Worm (Caenorhabditis elegans): ENCODE data around the gene fbxc-18.
"Not testable (repeated sequence)": the region's sequence is repeated elsewhere in the genome, so short reads cannot be mapped to it uniquely, and the experiment has no call there.

fbxc-18 gene

DNA sequence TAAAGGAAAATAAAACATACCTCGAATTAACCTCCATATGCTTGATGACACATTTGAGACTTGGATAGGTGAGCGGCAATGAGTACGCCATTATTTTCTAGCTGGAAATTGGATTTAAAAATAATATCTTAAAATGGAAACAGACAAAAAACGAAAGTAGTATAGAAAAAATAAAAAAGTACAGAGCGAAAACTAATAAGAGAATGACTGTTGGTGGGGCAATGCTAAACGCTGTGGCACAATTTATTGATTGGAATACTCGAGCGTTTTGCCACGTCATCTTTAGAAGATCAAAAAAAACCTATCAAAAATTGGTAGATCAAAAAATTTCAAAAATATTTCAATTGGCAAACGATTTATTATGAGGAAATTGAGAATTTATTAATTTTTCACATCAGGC is 18.8 kb downstream of the fbxc-18 start, which contains the start of gene fbxc-32:
Gene fbxc-32, minus strand, starts transcription at position 101 of the 400 bp plus-strand sequence.
- TF ChIP-seq ref-1 (GFP tag; conservative IDR thresholded peaks at IDR 0.05) = no peak

DNA sequence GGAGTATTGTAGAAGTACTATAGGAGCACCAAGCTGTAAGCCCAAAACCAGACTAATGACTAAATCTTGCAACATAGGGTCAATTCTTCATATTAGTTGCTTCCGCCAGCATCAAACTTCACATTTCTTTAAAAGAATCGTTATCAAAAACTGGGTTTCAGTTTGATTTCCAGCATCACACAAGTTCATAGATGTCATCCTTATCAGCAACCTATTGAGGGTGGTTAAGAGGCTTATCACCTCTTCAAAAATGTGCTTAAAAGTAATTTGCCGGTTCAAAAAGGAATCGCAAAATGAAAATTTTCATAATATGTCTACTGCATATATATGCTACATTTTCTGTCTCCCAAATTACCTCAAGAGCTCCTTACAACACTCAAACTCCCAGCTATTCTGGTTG is 23.1 kb downstream of the fbxc-18 start, which contains the start of gene clec-43:
Gene clec-43, plus strand, starts transcription at position 294 of the 400 bp plus-strand sequence.
- no peak for TF ChIP-seq klf-2 (GFP tag; conservative IDR thresholded peaks at IDR 0.05)
- no peak for TF ChIP-seq T22C8.4 (GFP tag; IDR thresholded peaks at IDR 0.05)
- no peak for TF ChIP-seq flt-1 (GFP tag; IDR thresholded peaks at IDR 0.05)
- TF ChIP-seq ref-1 (GFP tag; conservative IDR thresholded peaks at IDR 0.05) = no peak
- TF ChIP-seq med-1 (GFP tag; optimal IDR thresholded peaks at IDR 0.05; ENCODE audit: insufficient read depth) = no peak
- TF ChIP-seq ztf-29 (GFP tag; IDR thresholded peaks at IDR 0.05) = no peak

DNA sequence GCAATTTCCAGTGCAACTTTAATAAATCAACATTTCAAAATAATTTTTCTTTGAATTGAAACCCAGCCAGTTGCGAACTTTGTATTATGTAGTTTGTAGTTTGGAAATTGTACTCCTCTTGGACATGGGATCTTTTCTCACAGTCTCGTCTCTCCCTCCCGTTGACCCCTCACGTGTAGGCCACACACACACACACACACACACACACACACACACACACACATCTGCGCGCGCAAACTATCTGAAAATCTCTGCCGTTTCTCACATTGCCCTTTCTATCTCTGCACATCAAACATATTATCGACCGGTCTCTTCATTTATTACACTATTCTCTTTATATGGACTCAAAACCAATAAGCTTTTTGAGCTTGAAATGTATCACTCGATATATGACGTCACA is 26.1 kb downstream of the fbxc-18 start, which contains the start of gene fbxc-36:
Gene fbxc-36, plus strand, starts transcription at position 205 of the 400 bp plus-strand sequence.
- TF ChIP-seq T22C8.4 (GFP tag; IDR thresholded peaks at IDR 0.05) (no peak), klf-2 (GFP tag; conservative IDR thresholded peaks at IDR 0.05) (no peak), ztf-29 (GFP tag; IDR thresholded peaks at IDR 0.05) (no peak), ztf-23 (GFP tag; IDR thresholded peaks at IDR 0.05) (no peak), cog-1 (tag; optimal IDR thresholded peaks at IDR 0.05) (no peak), flt-1 (GFP tag; IDR thresholded peaks at IDR 0.05) (no peak), tab-1 (GFP tag; IDR thresholded peaks at IDR 0.05) (no peak), ref-1 (GFP tag; conservative IDR thresholded peaks at IDR 0.05) (no peak), med-1 (GFP tag; optimal IDR thresholded peaks at IDR 0.05; ENCODE audit: insufficient read depth) (no peak)

DNA sequence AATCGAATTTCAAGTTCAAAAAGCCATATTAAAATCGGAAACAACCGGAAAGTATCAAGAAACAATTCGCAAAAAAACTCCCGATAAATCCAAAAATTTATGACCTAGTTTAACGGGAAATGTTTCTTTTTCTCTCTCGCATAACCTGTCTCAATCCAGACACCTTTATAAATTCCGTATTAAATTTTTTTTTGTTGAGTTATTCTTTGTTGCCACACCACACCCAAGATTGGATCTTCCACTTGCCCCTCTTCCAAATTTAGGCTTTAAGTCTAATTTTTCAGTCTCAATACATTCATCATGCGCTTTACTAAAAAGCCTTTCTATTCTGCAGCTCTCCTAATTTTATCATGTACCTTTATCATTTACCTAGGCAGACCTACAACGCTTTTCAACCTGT is 28.3 kb downstream of the fbxc-18 start, which contains the start of gene R07C3.3:
Gene R07C3.3, plus strand, starts transcription at position 301 of the 400 bp plus-strand sequence.
- TF ChIP-seq med-1 (GFP tag; optimal IDR thresholded peaks at IDR 0.05; ENCODE audit: insufficient read depth) = no peak
- no peak for TF ChIP-seq tab-1 (GFP tag; IDR thresholded peaks at IDR 0.05)
- TF ChIP-seq cog-1 (tag; optimal IDR thresholded peaks at IDR 0.05) = no peak
- no peak for TF ChIP-seq ref-1 (GFP tag; conservative IDR thresholded peaks at IDR 0.05)
- TF ChIP-seq klf-2 (GFP tag; conservative IDR thresholded peaks at IDR 0.05) = no peak
- no peak for TF ChIP-seq flt-1 (GFP tag; IDR thresholded peaks at IDR 0.05)
- TF ChIP-seq T22C8.4 (GFP tag; IDR thresholded peaks at IDR 0.05) = no peak
- no peak for TF ChIP-seq ztf-23 (GFP tag; IDR thresholded peaks at IDR 0.05)

DNA sequence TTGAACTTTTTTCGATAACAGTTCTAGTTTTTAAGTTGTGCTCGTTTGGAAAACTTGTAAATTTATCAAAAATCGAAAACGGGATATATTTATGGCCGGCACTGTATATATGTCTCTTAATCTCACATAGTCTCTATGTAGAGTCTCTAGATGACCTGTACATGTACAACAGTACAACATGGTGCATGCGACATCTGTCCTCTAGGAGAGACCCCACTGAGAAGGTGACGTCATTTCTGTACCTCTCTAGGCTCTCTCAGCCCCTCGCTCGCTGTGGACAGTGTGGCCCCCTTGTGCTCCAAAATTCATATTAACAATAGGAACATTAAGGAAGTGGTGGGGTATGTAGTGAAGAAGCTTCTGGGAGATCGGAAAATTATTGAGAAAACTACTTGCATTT is 29.6 kb downstream of the fbxc-18 start:
- TF ChIP-seq cog-1 (tag; optimal IDR thresholded peaks at IDR 0.05) = no peak
- no peak for TF ChIP-seq T22C8.4 (GFP tag; IDR thresholded peaks at IDR 0.05)
- peak; percentile 54; the same call in 1 of the 2 replicates for TF ChIP-seq flt-1 (GFP tag; IDR thresholded peaks at IDR 0.05)
- no peak for TF ChIP-seq ztf-23 (GFP tag; IDR thresholded peaks at IDR 0.05)

DNA sequence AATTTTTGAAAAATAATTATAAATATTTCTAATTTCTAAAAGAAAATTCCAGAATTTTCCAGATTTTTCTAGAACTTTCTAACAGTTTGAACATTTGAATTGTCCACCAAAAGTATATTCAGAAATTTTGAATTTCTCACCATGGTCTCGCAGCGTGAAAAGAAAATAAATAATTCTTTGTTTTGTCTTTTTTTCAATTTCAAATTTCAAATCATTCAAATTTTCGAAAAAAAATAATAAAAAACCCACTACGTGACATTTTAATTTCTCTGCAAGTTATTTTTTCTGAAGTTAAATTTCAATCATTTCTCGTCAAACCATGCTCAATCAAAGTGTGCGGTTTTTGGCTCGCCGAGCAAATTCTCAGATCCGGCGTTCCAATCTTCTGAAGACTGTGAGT is 34.1 kb downstream of the fbxc-18 start, which contains the start of gene acs-15:
Gene acs-15, plus strand, starts transcription at position 301 of the 400 bp plus-strand sequence.
- TF ChIP-seq flt-1 (GFP tag; IDR thresholded peaks at IDR 0.05) (no peak), klf-2 (GFP tag; conservative IDR thresholded peaks at IDR 0.05) (no peak), tab-1 (GFP tag; IDR thresholded peaks at IDR 0.05) (no peak), ztf-29 (GFP tag; IDR thresholded peaks at IDR 0.05) (no peak), ztf-23 (GFP tag; IDR thresholded peaks at IDR 0.05) (no peak), med-1 (GFP tag; optimal IDR thresholded peaks at IDR 0.05; ENCODE audit: insufficient read depth) (no peak), cog-1 (tag; optimal IDR thresholded peaks at IDR 0.05) (no peak), ref-1 (GFP tag; conservative IDR thresholded peaks at IDR 0.05) (no peak), T22C8.4 (GFP tag; IDR thresholded peaks at IDR 0.05) (no peak)

DNA sequence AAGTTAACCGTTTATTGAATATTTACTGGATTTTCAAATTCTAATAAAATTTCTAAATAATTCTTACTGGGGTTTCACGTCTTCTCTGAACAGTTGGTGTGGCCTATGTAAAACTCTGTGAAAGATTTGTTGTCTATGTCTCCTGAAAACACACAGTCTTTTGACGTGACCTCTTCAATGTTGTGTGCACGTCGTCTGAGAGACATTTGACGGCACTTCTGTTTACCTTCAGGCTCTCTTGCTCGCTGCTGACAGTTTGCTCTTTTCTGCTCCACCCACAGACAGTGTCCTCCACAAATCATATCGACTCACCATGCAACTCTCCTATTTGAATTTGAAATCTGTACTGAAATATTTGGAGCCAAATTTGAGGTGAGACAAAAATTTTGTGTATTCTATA is 36.0 kb downstream of the fbxc-18 start, which contains the start of gene fbxc-34:
Gene fbxc-34, plus strand, starts transcription at position 301 of the 400 bp plus-strand sequence.
- not testable (repeated sequence) for TF ChIP-seq ztf-23 (GFP tag; IDR thresholded peaks at IDR 0.05); tab-1 (GFP tag; IDR thresholded peaks at IDR 0.05); cog-1 (tag; optimal IDR thresholded peaks at IDR 0.05)

DNA sequence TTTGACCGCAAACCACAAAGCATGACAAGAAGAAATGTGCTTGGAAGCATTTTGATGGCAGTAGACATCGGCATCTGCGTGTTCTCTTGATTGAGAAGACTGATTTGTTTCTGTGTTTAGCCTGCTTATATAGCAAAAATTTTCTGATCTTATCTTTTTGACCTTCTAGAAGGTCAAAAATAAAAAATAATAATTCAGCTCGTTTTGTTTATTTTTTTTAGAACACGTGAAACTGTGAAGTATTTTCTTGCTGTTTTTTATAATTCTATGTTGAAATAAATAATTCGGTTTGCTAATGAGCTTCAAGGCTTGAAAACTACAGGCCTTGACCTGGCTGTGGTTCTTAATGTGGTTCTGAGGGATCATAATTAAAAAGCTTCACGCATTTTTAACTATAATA is 39.5 kb downstream of the fbxc-18 start, which contains the start of gene R07C3.13:
Gene R07C3.13, minus strand, starts transcription at position 101 of the 400 bp plus-strand sequence.
- TF ChIP-seq T22C8.4 (GFP tag; IDR thresholded peaks at IDR 0.05) = no peak
- no peak for TF ChIP-seq ztf-29 (GFP tag; IDR thresholded peaks at IDR 0.05)
- TF ChIP-seq med-1 (GFP tag; optimal IDR thresholded peaks at IDR 0.05; ENCODE audit: insufficient read depth) = no peak
- TF ChIP-seq cog-1 (tag; optimal IDR thresholded peaks at IDR 0.05) = no peak
- TF ChIP-seq klf-2 (GFP tag; conservative IDR thresholded peaks at IDR 0.05) = no peak
- no peak for TF ChIP-seq ztf-23 (GFP tag; IDR thresholded peaks at IDR 0.05)
- no peak for TF ChIP-seq ref-1 (GFP tag; conservative IDR thresholded peaks at IDR 0.05)
- no peak for TF ChIP-seq flt-1 (GFP tag; IDR thresholded peaks at IDR 0.05)
- TF ChIP-seq tab-1 (GFP tag; IDR thresholded peaks at IDR 0.05) = no peak

DNA sequence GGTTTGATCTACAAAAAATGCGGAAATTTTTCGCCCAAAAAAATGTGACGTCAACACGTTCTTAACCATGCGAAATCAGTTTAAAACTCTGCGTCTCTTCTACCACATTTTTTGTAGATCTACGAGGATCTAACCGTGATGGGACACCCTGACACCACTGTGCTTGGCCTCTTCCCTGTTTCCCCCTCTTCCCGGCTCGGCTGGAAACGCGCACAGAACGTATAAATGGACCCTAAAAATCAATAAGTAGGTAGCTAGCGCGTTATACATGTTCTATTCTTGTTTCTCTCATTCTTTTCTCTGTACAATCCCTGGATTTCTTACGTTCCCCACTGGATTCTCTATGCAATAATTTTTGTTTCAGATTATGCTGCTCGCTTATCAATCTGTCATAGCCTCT is 43.3 kb downstream of the fbxc-18 start, which contains the start of gene fbxc-28:
Gene fbxc-28, plus strand, starts transcription at position 301 of the 400 bp plus-strand sequence.
- TF ChIP-seq ztf-23 (GFP tag; IDR thresholded peaks at IDR 0.05) = no peak
- no peak for TF ChIP-seq klf-2 (GFP tag; conservative IDR thresholded peaks at IDR 0.05)
- TF ChIP-seq cog-1 (tag; optimal IDR thresholded peaks at IDR 0.05) = no peak
- no peak for TF ChIP-seq tab-1 (GFP tag; IDR thresholded peaks at IDR 0.05)
- TF ChIP-seq med-1 (GFP tag; optimal IDR thresholded peaks at IDR 0.05; ENCODE audit: insufficient read depth) = no peak
- TF ChIP-seq ztf-29 (GFP tag; IDR thresholded peaks at IDR 0.05) = no peak
- no peak for TF ChIP-seq flt-1 (GFP tag; IDR thresholded peaks at IDR 0.05)
- no peak for TF ChIP-seq T22C8.4 (GFP tag; IDR thresholded peaks at IDR 0.05)
- TF ChIP-seq ref-1 (GFP tag; conservative IDR thresholded peaks at IDR 0.05) = no peak

DNA sequence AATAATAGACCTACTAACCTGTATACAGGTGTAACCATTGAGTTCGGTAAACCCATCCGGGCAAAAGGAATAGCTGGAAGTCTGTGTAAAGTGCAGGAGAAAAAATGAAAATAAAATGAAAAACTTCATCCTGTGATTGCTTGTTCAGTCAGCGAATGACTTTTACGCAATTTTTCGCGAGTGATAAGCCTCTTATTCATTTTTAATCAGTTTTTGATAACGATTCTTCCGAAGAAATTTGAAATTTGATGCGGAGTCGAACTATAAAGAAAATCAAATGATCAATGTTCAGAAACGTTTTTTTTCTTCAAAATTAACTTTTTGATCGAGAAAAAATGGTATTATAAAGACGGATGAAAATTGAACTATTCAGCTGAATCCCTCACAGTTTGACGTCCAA is 44.1 kb downstream of the fbxc-18 start:
- TF ChIP-seq flt-1 (GFP tag; IDR thresholded peaks at IDR 0.05) (no peak), med-1 (GFP tag; optimal IDR thresholded peaks at IDR 0.05; ENCODE audit: insufficient read depth) (no peak), cog-1 (tag; optimal IDR thresholded peaks at IDR 0.05) (no peak), ref-1 (GFP tag; conservative IDR thresholded peaks at IDR 0.05) (no peak), klf-2 (GFP tag; conservative IDR thresholded peaks at IDR 0.05) (no peak), ztf-29 (GFP tag; IDR thresholded peaks at IDR 0.05) (no peak), T22C8.4 (GFP tag; IDR thresholded peaks at IDR 0.05) (no peak), ztf-23 (GFP tag; IDR thresholded peaks at IDR 0.05) (no peak), tab-1 (GFP tag; IDR thresholded peaks at IDR 0.05) (no peak)
